Worm (Caenorhabditis elegans): ENCODE data around the gene F25B3.4.

ce11 chrV:9590317-9590716, 21.7 kb upstream of the F25B3.4 start, which contains the start of gene K09G1.2:
- TF ChIP-seq fkh-4 (tag; optimal IDR thresholded peaks at IDR 0.05; ENCODE audit: borderline replicate concordance) (no peak), skn-1 (tag; optimal IDR thresholded peaks at IDR 0.05) (no peak), nhr-90 (tag; optimal IDR thresholded peaks at IDR 0.05; ENCODE audit: poor library complexity) (no peak), alr-1 (tag; optimal IDR thresholded peaks at IDR 0.05; ENCODE audit: borderline replicate concordance) (no peak), jun-1 (tag; optimal IDR thresholded peaks at IDR 0.05) (no peak), swsn-7 (tag; optimal IDR thresholded peaks at IDR 0.05) (no peak), nhr-11 (tag; optimal IDR thresholded peaks at IDR 0.05) (no peak), ztf-11 (tag; optimal IDR thresholded peaks at IDR 0.05) (no peak), zag-1 (tag; optimal IDR thresholded peaks at IDR 0.05) (no peak), ets-5 (GFP tag; IDR thresholded peaks at IDR 0.05) (no peak), ceh-82 (tag; optimal IDR thresholded peaks at IDR 0.05) (no peak), tbx-2 (tag; optimal IDR thresholded peaks at IDR 0.05) (no peak)
